Worm (Caenorhabditis elegans): ENCODE results near the gene ntl-3.

ce11 chrIII:11808818-11809217 is 37.4 kb downstream of the ntl-3 start, which contains the start of gene C18D11.9:
- TF ChIP-seq mxl-1 (tag; optimal IDR thresholded peaks at IDR 0.05), result no peak
- no peak for TF ChIP-seq nhr-179 (tag; optimal IDR thresholded peaks at IDR 0.05)
- TF ChIP-seq ztf-28 (GFP tag; IDR thresholded peaks at IDR 0.05), result no peak
- no peak for TF ChIP-seq ets-4 (GFP tag; optimal IDR thresholded peaks at IDR 0.05)

All from whole organism, young adult.